Worm (Caenorhabditis elegans): ENCODE data around the gene C02G6.3.

ce11 chrV:5930588-5930987 is 50.4 kb downstream of the C02G6.3 start, which contains the start of gene galt-1:
- no peak for TF ChIP-seq nhr-11 (tag; optimal IDR thresholded peaks at IDR 0.05)
- no peak for TF ChIP-seq pros-1 (tag; optimal IDR thresholded peaks at IDR 0.05)
- TF ChIP-seq pqm-1 (tag; optimal IDR thresholded peaks at IDR 0.05) = no peak
- no peak for TF ChIP-seq elt-4 (tag; optimal IDR thresholded peaks at IDR 0.05)
- no peak for TF ChIP-seq T23F11.4 (GFP tag; optimal IDR thresholded peaks at IDR 0.05)
- no peak for TF ChIP-seq F13H6.1 (tag; optimal IDR thresholded peaks at IDR 0.05)

All from whole organism, late embryonic.